Worm (Caenorhabditis elegans) whole organism, early embryonic: ENCODE results near the gene clec-160.

Source experiments
- B0310.2 ChIP-seq: sonication (generic microtip); optimal IDR thresholded peaks from 2 replicates; lab custom pipeline; 2016; ENCODE audit warnings: mild to moderate bottlenecking, missing genetic modification characterization, missing compliant biosample characterization
- F13C5.2 ChIP-seq: sonication (generic microtip); optimal IDR thresholded peaks from 2 replicates; lab custom pipeline; 2017; ENCODE audit warnings: mild to moderate bottlenecking, missing genetic modification characterization, inconsistent platforms, missing compliant biosample characterization
- aly-1 ChIP-seq: sonication (generic microtip); optimal IDR thresholded peaks from 2 replicates; lab custom pipeline; 2016; ENCODE audit warnings: missing genetic modification characterization, missing compliant biosample characterization
- ama-1 ChIP-seq: fragments of 150-350 bp; optimal IDR thresholded peaks from 2 replicates; lab custom pipeline; 2014
- ceh-13 ChIP-seq: fragments of 200-800 bp; sonication (Bioruptor generic); optimal IDR thresholded peaks from 2 replicates; lab custom pipeline; 2018; ENCODE audit warnings: mild to moderate bottlenecking, missing genetic modification characterization, missing compliant biosample characterization
- ceh-36 ChIP-seq: sonication (generic microtip); optimal IDR thresholded peaks from 2 replicates; lab custom pipeline; 2016; ENCODE audit warnings: missing genetic modification characterization, inconsistent platforms, missing compliant biosample characterization
- ets-7 ChIP-seq: sonication (generic microtip); optimal IDR thresholded peaks from 2 replicates; lab custom pipeline; 2016; ENCODE audit warnings: missing genotype, missing genetic modification characterization, missing compliant biosample characterization
- flt-1 ChIP-seq: fragments of 200-800 bp; sonication (Bioruptor generic); IDR thresholded peaks from 2 replicates; pipeline ENCODE4 v1.3.6; 2022; ENCODE audit warnings: missing genetic modification characterization, missing compliant biosample characterization
- hmbx-1 ChIP-seq: sonication (generic microtip); optimal IDR thresholded peaks from 2 replicates; lab custom pipeline; 2016; ENCODE audit warnings: mild to moderate bottlenecking, missing genetic modification characterization, missing compliant biosample characterization
- hmg-4 ChIP-seq: fragments of 200-800 bp; sonication (Bioruptor generic); optimal IDR thresholded peaks from 2 replicates; lab custom pipeline; 2018; ENCODE audit warnings: mild to moderate bottlenecking, missing genetic modification characterization, missing compliant biosample characterization
- hnd-1 ChIP-seq: sonication (generic microtip); optimal IDR thresholded peaks from 2 replicates; lab custom pipeline; 2016; ENCODE audit warnings: missing genetic modification characterization, missing compliant biosample characterization
- pes-1 ChIP-seq: fragments of 200-800 bp; sonication (Bioruptor generic); IDR thresholded peaks from 2 replicates; pipeline ENCODE4 v1.3.6; 2022; ENCODE audit warnings: missing genetic modification reagents, missing genetic modification characterization, missing compliant biosample characterization
- scrt-1 ChIP-seq: fragments of 200-800 bp; sonication (Bioruptor generic); IDR thresholded peaks from 2 replicates; pipeline ENCODE4 v1.3.6; 2022; ENCODE audit warnings: missing genetic modification characterization, missing compliant biosample characterization
- sea-1 ChIP-seq: fragments of 200-800 bp; sonication (Bioruptor generic); conservative IDR thresholded peaks from 2 replicates; pipeline ENCODE4 v1.3.6; 2022; ENCODE audit warnings: missing genetic modification characterization, missing compliant biosample characterization
- tbx-11 ChIP-seq: fragments of 200-800 bp; sonication (Bioruptor generic); IDR thresholded peaks from 2 replicates; pipeline ENCODE4 v1.3.6; 2022; ENCODE audit warnings: missing genetic modification characterization, missing compliant biosample characterization
- tbx-37 ChIP-seq: fragments of 200-800 bp; sonication (Bioruptor generic); conservative IDR thresholded peaks from 2 replicates; pipeline ENCODE4 v1.3.6; 2022; ENCODE audit warnings: missing genetic modification reagents, missing genetic modification characterization, missing compliant biosample characterization
- tra-4 ChIP-seq: sonication (generic microtip); optimal IDR thresholded peaks from 2 replicates; lab custom pipeline; 2017; ENCODE audit warnings: missing genetic modification characterization, missing compliant biosample characterization

Gene clec-160

DNA sequence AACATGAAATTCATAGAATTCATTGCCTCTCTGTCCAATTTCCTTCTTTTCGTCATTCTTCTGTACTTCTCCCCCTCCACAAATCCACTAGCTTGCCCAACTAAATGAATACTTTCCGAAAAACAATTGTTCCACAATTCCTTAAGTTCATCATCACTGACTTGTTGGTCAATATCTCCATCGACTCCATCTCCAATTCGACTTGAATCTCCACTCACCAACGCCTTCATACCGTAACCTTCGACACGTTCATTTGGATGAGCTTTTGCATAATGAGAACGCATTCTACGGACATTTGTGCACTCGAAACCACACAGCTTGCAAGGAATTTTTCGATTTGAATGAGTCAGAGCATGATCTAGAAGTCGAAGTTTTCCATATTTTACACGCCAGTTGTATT, 34.8 kb downstream of the clec-160 start:
- TF ChIP-seq ceh-13 (no peak), B0310.2 (no peak), pes-1 (GFP tag; lab: Robert Waterston, UW) (no peak), tbx-37 (GFP tag; lab: Robert Waterston, UW) (no peak), hmbx-1 (no peak), hmg-4 (GFP tag; lab: Kevin White, UChicago) (no peak), ceh-36 (tag; lab: Kevin White, UChicago) (no peak), scrt-1 (GFP tag; lab: Robert Waterston, UW) (no peak), sea-1 (no peak)

DNA sequence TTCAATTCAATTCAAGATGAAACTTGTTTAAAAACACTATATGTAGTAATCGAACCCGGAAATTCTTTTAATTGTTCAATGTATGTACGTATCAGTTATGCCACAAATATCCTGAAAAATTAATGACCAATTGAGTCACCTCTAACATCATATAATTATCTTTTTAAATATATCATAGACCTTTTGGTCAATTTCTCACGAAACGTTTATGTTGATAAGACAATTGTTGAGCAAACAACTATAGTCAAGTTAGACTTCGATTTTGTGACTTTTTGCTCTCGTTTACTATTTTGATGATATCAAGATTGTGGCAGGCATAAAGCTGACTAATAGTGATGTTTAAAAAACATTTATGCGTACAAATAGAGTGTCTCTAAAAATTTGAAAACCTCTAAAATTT, 35.5 kb downstream of the clec-160 start:
- TF ChIP-seq scrt-1 (GFP tag; lab: Robert Waterston, UW), result no peak
- no peak for TF ChIP-seq sea-1
- TF ChIP-seq ets-7, result no peak
- no peak for TF ChIP-seq F13C5.2 (tag; lab: Kevin White, UChicago)
- TF ChIP-seq tra-4 (tag; lab: Kevin White, UChicago), result no peak
- no peak for TF ChIP-seq hmg-4 (GFP tag; lab: Kevin White, UChicago)
- TF ChIP-seq ama-1 (lab: Kevin White, UChicago), result no peak
- TF ChIP-seq flt-1, result no peak
- no peak for TF ChIP-seq ceh-13
- no peak for TF ChIP-seq hnd-1 (tag; lab: Kevin White, UChicago)
- no peak for TF ChIP-seq tbx-37 (GFP tag; lab: Robert Waterston, UW)
- no peak for TF ChIP-seq B0310.2
- TF ChIP-seq aly-1 (tag; lab: Kevin White, UChicago), result no peak
- no peak for TF ChIP-seq tbx-11 (GFP tag; lab: Robert Waterston, UW)

DNA sequence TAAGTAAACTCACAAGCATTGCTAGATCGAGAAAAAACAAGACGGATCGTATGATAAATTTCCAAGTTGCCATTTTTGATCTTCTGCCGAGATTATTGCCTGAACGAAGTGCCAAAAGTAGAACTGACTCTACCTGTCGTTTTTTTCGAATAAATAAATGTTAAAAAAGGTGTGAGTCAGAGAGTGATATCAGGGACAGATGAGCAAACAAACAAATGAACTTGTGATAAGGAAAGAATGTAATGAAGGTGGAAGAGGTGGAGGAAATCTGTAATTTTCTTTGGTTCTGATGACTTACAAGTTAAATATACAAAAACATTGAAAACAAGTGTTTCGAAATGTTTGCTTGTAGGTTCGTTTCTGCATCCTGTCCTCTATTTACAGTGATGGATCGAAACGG, 36.4 kb downstream of the clec-160 start, which contains the start of gene tsp-1:
TSS of gene tsp-1 (minus strand) at position 99 of the 400 bp plus-strand sequence.
- TF ChIP-seq sea-1 (no peak), tbx-37 (GFP tag; lab: Robert Waterston, UW) (no peak), hnd-1 (tag; lab: Kevin White, UChicago) (no peak)

DNA sequence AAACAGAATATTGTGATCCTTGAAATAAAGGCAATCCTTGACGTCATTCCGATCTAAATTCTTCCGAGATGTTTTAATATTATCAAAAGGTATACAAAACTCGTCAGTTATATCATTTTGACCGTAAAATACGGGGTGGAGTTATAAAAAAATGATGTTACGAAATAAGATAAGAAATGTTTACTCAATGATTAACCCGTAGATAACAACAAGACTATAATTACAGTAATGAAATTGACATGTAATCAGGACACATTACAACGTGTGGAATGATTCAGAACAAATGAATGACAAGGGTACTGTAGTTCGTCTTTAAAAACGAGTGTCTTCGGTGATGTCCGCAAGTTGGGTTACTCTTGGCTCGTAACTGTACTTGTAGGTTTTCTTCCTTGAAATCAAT, 37.9 kb downstream of the clec-160 start, which contains the start of gene tsp-2:
TSS of gene tsp-2 (minus strand) at position 109 of the 400 bp plus-strand sequence.
- TF ChIP-seq pes-1 (GFP tag; lab: Robert Waterston, UW), result no peak
- no peak for TF ChIP-seq hnd-1 (tag; lab: Kevin White, UChicago)
- no peak for TF ChIP-seq hmg-4 (GFP tag; lab: Kevin White, UChicago)
- no peak for TF ChIP-seq sea-1
- no peak for TF ChIP-seq hmbx-1
- TF ChIP-seq aly-1 (tag; lab: Kevin White, UChicago), result no peak
- no peak for TF ChIP-seq ama-1 (lab: Kevin White, UChicago)
- TF ChIP-seq flt-1, result no peak
- no peak for TF ChIP-seq ceh-36 (tag; lab: Kevin White, UChicago)
- no peak for TF ChIP-seq B0310.2
- no peak for TF ChIP-seq tbx-37 (GFP tag; lab: Robert Waterston, UW)
- TF ChIP-seq ets-7, result no peak
- no peak for TF ChIP-seq F13C5.2 (tag; lab: Kevin White, UChicago)
- TF ChIP-seq ceh-13, result no peak
- TF ChIP-seq tbx-11 (GFP tag; lab: Robert Waterston, UW), result no peak

DNA sequence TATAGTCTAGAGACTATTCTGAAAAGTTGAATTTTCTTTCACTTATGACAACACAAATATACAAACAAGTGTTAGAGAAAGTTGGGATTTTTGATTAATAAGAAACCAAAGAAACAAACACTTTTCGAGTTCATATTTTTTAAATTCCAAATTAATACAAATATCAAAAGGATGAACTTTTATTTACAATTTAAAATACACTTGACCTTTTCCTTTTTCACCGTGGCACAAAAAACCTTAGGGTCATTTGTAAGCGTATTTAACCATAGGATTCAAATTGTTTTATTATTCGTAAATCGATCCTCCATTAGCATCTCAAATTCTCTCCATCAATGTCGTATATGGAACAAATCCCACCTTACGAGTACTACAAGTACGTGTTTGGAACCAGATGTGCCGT, 39.9 kb downstream of the clec-160 start, which contains the start of gene C02F5.5:
TSS of gene C02F5.5 (plus strand) at position 301 of the 400 bp plus-strand sequence.
- no peak for TF ChIP-seq ceh-36 (tag; lab: Kevin White, UChicago)
- TF ChIP-seq tbx-37 (GFP tag; lab: Robert Waterston, UW), result no peak
- TF ChIP-seq B0310.2, result no peak
- TF ChIP-seq hmg-4 (GFP tag; lab: Kevin White, UChicago), result no peak
- no peak for TF ChIP-seq sea-1
- no peak for TF ChIP-seq hnd-1 (tag; lab: Kevin White, UChicago)
- TF ChIP-seq ama-1 (lab: Kevin White, UChicago), result no peak

DNA sequence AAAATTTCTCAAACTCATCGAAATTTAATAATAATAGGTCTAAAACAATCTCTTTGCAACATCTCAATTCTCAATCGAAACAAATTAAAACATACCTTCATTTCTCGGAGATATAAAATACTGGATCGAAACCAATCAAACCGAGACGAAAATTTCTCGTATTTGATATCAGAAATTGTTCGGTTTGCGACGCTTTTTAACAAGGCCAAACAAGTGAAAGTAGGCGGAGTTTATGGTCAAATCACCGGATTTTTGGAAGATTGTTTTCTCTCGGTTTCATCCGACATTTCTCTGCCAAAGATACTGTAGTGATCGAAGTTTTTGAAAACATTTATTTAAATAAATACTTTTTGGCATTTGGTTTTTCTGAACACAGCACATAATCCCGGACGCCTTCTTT, 40.4 kb downstream of the clec-160 start, which contains the start of gene C02F5.14:
TSS of gene C02F5.14 (minus strand) at position 157 of the 400 bp plus-strand sequence.
- TF ChIP-seq B0310.2 (no peak), tbx-11 (GFP tag; lab: Robert Waterston, UW) (no peak), hnd-1 (tag; lab: Kevin White, UChicago) (no peak), F13C5.2 (tag; lab: Kevin White, UChicago) (no peak), sea-1 (no peak)

DNA sequence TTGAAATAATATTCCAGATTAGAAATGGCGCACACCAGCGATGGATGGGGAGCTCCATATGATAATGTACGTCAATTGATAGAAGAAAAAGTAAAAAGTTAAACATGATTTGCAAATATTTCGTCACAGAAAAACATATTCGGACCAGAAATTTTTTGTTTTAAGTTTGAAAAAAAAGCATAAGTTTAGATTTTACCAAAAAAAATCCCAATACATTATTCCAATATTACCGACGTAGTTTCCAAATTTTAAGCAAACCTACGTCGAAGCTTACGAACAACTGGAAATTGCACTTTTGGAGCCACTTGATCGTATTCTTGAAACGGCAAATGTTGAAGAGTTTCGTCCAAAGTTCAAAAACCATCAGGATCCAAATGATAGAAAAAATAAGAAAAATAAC, 43.1 kb downstream of the clec-160 start, which contains the start of gene henn-1:
TSS of gene henn-1 (plus strand) at position 18 of the 400 bp plus-strand sequence.
- no peak for TF ChIP-seq hnd-1 (tag; lab: Kevin White, UChicago)
- no peak for TF ChIP-seq ama-1 (lab: Kevin White, UChicago)
- TF ChIP-seq F13C5.2 (tag; lab: Kevin White, UChicago), result no peak
- no peak for TF ChIP-seq tra-4 (tag; lab: Kevin White, UChicago)
- no peak for TF ChIP-seq scrt-1 (GFP tag; lab: Robert Waterston, UW)
- TF ChIP-seq tbx-37 (GFP tag; lab: Robert Waterston, UW), result no peak
- TF ChIP-seq B0310.2, result no peak
- no peak for TF ChIP-seq hmg-4 (GFP tag; lab: Kevin White, UChicago)
- no peak for TF ChIP-seq ceh-13
- TF ChIP-seq flt-1, result no peak
- no peak for TF ChIP-seq pes-1 (GFP tag; lab: Robert Waterston, UW)
- TF ChIP-seq sea-1, result no peak
- no peak for TF ChIP-seq tbx-11 (GFP tag; lab: Robert Waterston, UW)
- no peak for TF ChIP-seq ceh-36 (tag; lab: Kevin White, UChicago)

DNA sequence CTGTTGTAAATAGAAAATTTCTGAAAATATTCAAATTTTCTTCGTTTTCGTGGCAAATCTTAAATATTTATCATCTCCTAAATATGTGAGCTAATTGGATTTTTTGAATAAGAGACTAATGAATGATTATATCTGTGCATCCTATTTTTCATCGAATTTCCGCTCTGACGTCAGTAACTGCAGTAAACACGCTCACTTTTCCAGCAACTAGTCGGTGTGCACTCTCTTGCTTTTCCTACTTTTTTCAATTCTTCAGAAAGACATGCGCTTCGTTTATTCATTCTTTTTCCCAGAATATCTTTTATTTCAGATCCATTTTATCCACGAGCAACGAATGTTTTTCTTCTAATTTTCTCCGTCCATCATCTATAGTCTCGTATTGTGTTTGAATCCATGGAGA, 46.3 kb downstream of the clec-160 start:
- TF ChIP-seq tra-4 (tag; lab: Kevin White, UChicago), result no peak
- TF ChIP-seq aly-1 (tag; lab: Kevin White, UChicago), result no peak
- TF ChIP-seq ama-1 (lab: Kevin White, UChicago), result no peak
